Worm (Caenorhabditis elegans): ENCODE results near the gene col-168.

The col-168 gene

DNA sequence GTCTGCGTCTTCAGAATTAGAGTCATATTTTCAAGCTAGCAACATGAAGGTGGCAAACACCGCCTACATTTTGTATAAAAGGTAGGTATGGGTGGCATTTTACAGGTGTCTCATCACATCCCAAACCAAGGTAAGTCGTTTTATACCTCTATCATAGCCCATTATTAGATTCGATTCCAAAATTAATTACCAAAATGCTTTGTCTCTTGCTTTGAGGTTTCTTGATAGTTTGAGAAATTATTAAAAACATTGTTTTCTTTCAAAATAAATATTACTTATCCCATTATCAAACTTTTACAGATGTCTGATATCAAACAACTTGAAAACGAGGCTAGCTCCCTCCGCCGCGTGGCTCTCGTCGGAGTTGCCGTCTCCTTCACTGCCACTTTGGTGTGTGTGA, at the start of gene col-168:
col-168 (plus strand) TSS at position 301 of the 400 bp plus-strand sequence.
- no peak for TF ChIP-seq ets-7 (tag; optimal IDR thresholded peaks at IDR 0.05)
- no peak for TF ChIP-seq hmg-4 (GFP tag; optimal IDR thresholded peaks at IDR 0.05)
- TF ChIP-seq hnd-1 (tag; optimal IDR thresholded peaks at IDR 0.05), result no peak
- no peak for TF ChIP-seq ceh-13 (GFP tag; optimal IDR thresholded peaks at IDR 0.05)
- TF ChIP-seq tbx-37 (GFP tag; conservative IDR thresholded peaks at IDR 0.05), result no peak
- no peak for TF ChIP-seq ama-1 (optimal IDR thresholded peaks at IDR 0.05)
- TF ChIP-seq hmbx-1 (tag; optimal IDR thresholded peaks at IDR 0.05), result no peak
- no peak for TF ChIP-seq tbx-11 (GFP tag; IDR thresholded peaks at IDR 0.05)
- no peak for TF ChIP-seq sea-1 (GFP tag; conservative IDR thresholded peaks at IDR 0.05)
- no peak for TF ChIP-seq aly-1 (tag; optimal IDR thresholded peaks at IDR 0.05)
- TF ChIP-seq ceh-36 (tag; optimal IDR thresholded peaks at IDR 0.05), result no peak
- TF ChIP-seq scrt-1 (GFP tag; IDR thresholded peaks at IDR 0.05), result no peak

- no peak for TF ChIP-seq sea-1 (GFP tag; conservative IDR thresholded peaks at IDR 0.05)
- TF ChIP-seq pes-1 (GFP tag; IDR thresholded peaks at IDR 0.05), result no peak
- TF ChIP-seq F13C5.2 (tag; optimal IDR thresholded peaks at IDR 0.05), result no peak
- no peak for TF ChIP-seq scrt-1 (GFP tag; IDR thresholded peaks at IDR 0.05)
- no peak for TF ChIP-seq tbx-11 (GFP tag; IDR thresholded peaks at IDR 0.05)
- no peak for TF ChIP-seq aly-1 (tag; optimal IDR thresholded peaks at IDR 0.05)
- TF ChIP-seq tbx-37 (GFP tag; conservative IDR thresholded peaks at IDR 0.05), result no peak
- TF ChIP-seq hmg-4 (GFP tag; optimal IDR thresholded peaks at IDR 0.05), result no peak
- TF ChIP-seq hmbx-1 (tag; optimal IDR thresholded peaks at IDR 0.05), result no peak
- no peak for TF ChIP-seq tra-4 (tag; optimal IDR thresholded peaks at IDR 0.05)
Measured at ce11 chrX:6276701-6277100, 49.5 kb upstream of the col-168 start.

- TF ChIP-seq tra-4 (tag; optimal IDR thresholded peaks at IDR 0.05) (no peak), hmbx-1 (tag; optimal IDR thresholded peaks at IDR 0.05) (no peak), tbx-37 (GFP tag; conservative IDR thresholded peaks at IDR 0.05) (no peak), hnd-1 (tag; optimal IDR thresholded peaks at IDR 0.05) (no peak), hmg-4 (GFP tag; optimal IDR thresholded peaks at IDR 0.05) (no peak), ets-7 (tag; optimal IDR thresholded peaks at IDR 0.05) (no peak), ceh-13 (GFP tag; optimal IDR thresholded peaks at IDR 0.05) (no peak), sea-1 (GFP tag; conservative IDR thresholded peaks at IDR 0.05) (no peak), F13C5.2 (tag; optimal IDR thresholded peaks at IDR 0.05) (no peak), ceh-36 (tag; optimal IDR thresholded peaks at IDR 0.05) (no peak), pes-1 (GFP tag; IDR thresholded peaks at IDR 0.05) (no peak), B0310.2 (tag; optimal IDR thresholded peaks at IDR 0.05) (no peak), aly-1 (tag; optimal IDR thresholded peaks at IDR 0.05) (no peak)
Measured at ce11 chrX:6277252-6277651, 48.9 kb upstream of the col-168 start.

ce11 chrX:6278296-6278695, 47.9 kb upstream of the col-168 start:
- TF ChIP-seq aly-1 (tag; optimal IDR thresholded peaks at IDR 0.05), result no peak
- TF ChIP-seq pes-1 (GFP tag; IDR thresholded peaks at IDR 0.05), result no peak
- TF ChIP-seq hmg-4 (GFP tag; optimal IDR thresholded peaks at IDR 0.05), result no peak

DNA sequence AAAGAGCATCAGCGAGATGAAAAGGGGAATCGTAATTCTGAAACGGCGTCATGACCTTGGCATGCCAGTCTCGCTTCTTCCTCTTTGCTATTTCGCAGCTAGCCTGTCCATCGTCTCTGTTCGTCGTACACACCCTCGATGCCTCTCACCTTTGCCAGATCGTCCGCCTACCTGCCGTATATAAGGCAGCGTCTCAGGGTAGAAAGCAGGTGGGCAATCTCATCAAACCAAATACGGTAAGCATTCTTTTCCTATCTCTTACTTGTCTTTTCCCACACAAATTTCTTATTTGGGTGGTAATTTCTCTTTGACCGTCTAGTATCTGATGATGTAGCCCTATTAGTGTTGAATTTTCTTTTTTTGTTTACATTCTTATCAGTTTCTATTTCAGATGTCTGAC, 46.6 kb upstream of the col-168 start, which contains the start of gene col-166:
col-166 (plus strand) TSS at position 392 of the 400 bp plus-strand sequence.
- TF ChIP-seq ceh-36 (tag; optimal IDR thresholded peaks at IDR 0.05) (no peak), hmg-4 (GFP tag; optimal IDR thresholded peaks at IDR 0.05) (no peak), ets-7 (tag; optimal IDR thresholded peaks at IDR 0.05) (no peak), pes-1 (GFP tag; IDR thresholded peaks at IDR 0.05) (no peak), hnd-1 (tag; optimal IDR thresholded peaks at IDR 0.05) (no peak), aly-1 (tag; optimal IDR thresholded peaks at IDR 0.05) (no peak), ceh-13 (GFP tag; optimal IDR thresholded peaks at IDR 0.05) (no peak), tra-4 (tag; optimal IDR thresholded peaks at IDR 0.05) (no peak), tbx-37 (GFP tag; conservative IDR thresholded peaks at IDR 0.05) (no peak), F13C5.2 (tag; optimal IDR thresholded peaks at IDR 0.05) (no peak), hmbx-1 (tag; optimal IDR thresholded peaks at IDR 0.05) (no peak), sea-1 (GFP tag; conservative IDR thresholded peaks at IDR 0.05) (no peak), B0310.2 (tag; optimal IDR thresholded peaks at IDR 0.05) (no peak), flt-1 (GFP tag; IDR thresholded peaks at IDR 0.05) (no peak), ama-1 (optimal IDR thresholded peaks at IDR 0.05) (no peak)

DNA sequence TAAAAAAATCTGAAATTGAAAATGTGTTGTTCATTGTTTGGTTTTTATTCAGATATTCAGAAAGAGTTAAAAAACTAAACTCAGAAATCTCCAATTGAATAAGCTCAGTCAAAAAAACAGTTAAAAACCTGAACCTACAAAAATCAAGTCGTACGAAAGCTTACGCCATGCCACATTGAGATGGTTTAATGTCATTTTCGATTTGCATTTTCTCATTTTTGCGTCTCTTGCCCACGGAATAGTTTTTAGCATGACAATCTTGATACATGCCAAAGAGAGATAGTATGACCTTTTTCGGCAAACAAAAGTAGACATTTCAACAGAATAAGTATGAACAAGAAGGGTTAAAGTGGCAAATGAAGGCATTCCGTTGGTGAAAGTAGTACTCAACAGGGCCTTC, 45.2 kb upstream of the col-168 start:
- TF ChIP-seq B0310.2 (tag; optimal IDR thresholded peaks at IDR 0.05) (no peak), aly-1 (tag; optimal IDR thresholded peaks at IDR 0.05) (no peak), F13C5.2 (tag; optimal IDR thresholded peaks at IDR 0.05) (no peak), ceh-13 (GFP tag; optimal IDR thresholded peaks at IDR 0.05) (no peak), ama-1 (optimal IDR thresholded peaks at IDR 0.05) (no peak), hmg-4 (GFP tag; optimal IDR thresholded peaks at IDR 0.05) (no peak), sea-1 (GFP tag; conservative IDR thresholded peaks at IDR 0.05) (no peak), ets-7 (tag; optimal IDR thresholded peaks at IDR 0.05) (no peak), hnd-1 (tag; optimal IDR thresholded peaks at IDR 0.05) (no peak), hmbx-1 (tag; optimal IDR thresholded peaks at IDR 0.05) (no peak), tbx-37 (GFP tag; conservative IDR thresholded peaks at IDR 0.05) (no peak), tbx-11 (GFP tag; IDR thresholded peaks at IDR 0.05) (no peak), flt-1 (GFP tag; IDR thresholded peaks at IDR 0.05) (no peak), tra-4 (tag; optimal IDR thresholded peaks at IDR 0.05) (no peak)

ce11 chrX:6286154-6286553, 40.0 kb upstream of the col-168 start:
- TF ChIP-seq F13C5.2 (tag; optimal IDR thresholded peaks at IDR 0.05) (no peak), hmg-4 (GFP tag; optimal IDR thresholded peaks at IDR 0.05) (peak; percentile 23), sea-1 (GFP tag; conservative IDR thresholded peaks at IDR 0.05) (peak; percentile 80), hnd-1 (tag; optimal IDR thresholded peaks at IDR 0.05) (no peak), tbx-37 (GFP tag; conservative IDR thresholded peaks at IDR 0.05) (peak; percentile 45; the same call in 1 of the 2 replicates), tbx-11 (GFP tag; IDR thresholded peaks at IDR 0.05) (peak; percentile 63; the same call in 1 of the 2 replicates), ama-1 (optimal IDR thresholded peaks at IDR 0.05) (no peak), ets-7 (tag; optimal IDR thresholded peaks at IDR 0.05) (no peak), flt-1 (GFP tag; IDR thresholded peaks at IDR 0.05) (peak; percentile 71; the same call in 1 of the 2 replicates), scrt-1 (GFP tag; IDR thresholded peaks at IDR 0.05) (peak; percentile 75), pes-1 (GFP tag; IDR thresholded peaks at IDR 0.05) (peak; percentile 87), B0310.2 (tag; optimal IDR thresholded peaks at IDR 0.05) (peak; percentile 12), ceh-13 (GFP tag; optimal IDR thresholded peaks at IDR 0.05) (peak; percentile 63), aly-1 (tag; optimal IDR thresholded peaks at IDR 0.05) (no peak), tra-4 (tag; optimal IDR thresholded peaks at IDR 0.05) (no peak), hmbx-1 (tag; optimal IDR thresholded peaks at IDR 0.05) (peak; percentile 21), ceh-36 (tag; optimal IDR thresholded peaks at IDR 0.05) (peak; percentile 75)

Data from whole organism, early embryonic.